Worm (Caenorhabditis elegans) whole organism, L4/young adult: ENCODE results near the gene F47D12.6.

ENCODE experiments used
- W03F9.2 ChIP-seq: fragments of 150-350 bp; optimal IDR thresholded peaks from 2 replicates; lab custom pipeline; 2014; ENCODE audit warnings: missing biosample characterization, missing genetic modification characterization
- dao-5 ChIP-seq: sonication (generic microtip); optimal IDR thresholded peaks from 2 replicates; lab custom pipeline; 2016; ENCODE audit warnings: missing genotype, missing genetic modification characterization, moderate library complexity, missing compliant biosample characterization

ce11 chrIII:6334364-6334763 lies 47.3 kb upstream of the F47D12.6 start:
- TF ChIP-seq W03F9.2 (tag; lab: Kevin White, UChicago) (no peak), dao-5 (tag; lab: Kevin White, UChicago) (no peak)
